Worm (Caenorhabditis elegans) whole organism, late embryonic: ENCODE measurements around the gene F31E3.2.
A peak's percentile ranks its signal among the peaks of the same experiment; 100 is the strongest.

Experiments used
- C38D4.7 ChIP-seq: fragments of 200-800 bp; sonication (Bioruptor generic); optimal IDR thresholded peaks from 2 replicates; lab custom pipeline; 2018; ENCODE audit warnings: mild to moderate bottlenecking, missing genetic modification characterization, moderate library complexity, missing compliant biosample characterization
- K09A11.1 ChIP-seq: sonication (generic microtip); optimal IDR thresholded peaks from 2 replicates; lab custom pipeline; 2017; ENCODE audit warnings: antibody characterized with exemption, mild to moderate bottlenecking, missing genetic modification characterization, missing compliant biosample characterization; ENCODE audit not compliant: insufficient read depth
- T23F11.4 ChIP-seq: fragments of 200-800 bp; sonication (Bioruptor generic); optimal IDR thresholded peaks from 2 replicates; lab custom pipeline; 2018; ENCODE audit warnings: mild to moderate bottlenecking, missing genetic modification characterization, missing compliant biosample characterization
- Y22D7AL.16 ChIP-seq: sonication (generic microtip); optimal IDR thresholded peaks from 2 replicates; lab custom pipeline; 2016; ENCODE audit warnings: missing genetic modification characterization, missing compliant biosample characterization
- ceh-19 ChIP-seq: fragments of 200-800 bp; sonication (Bioruptor generic); optimal IDR thresholded peaks from 2 replicates; lab custom pipeline; 2018; ENCODE audit warnings: mild to moderate bottlenecking, missing genetic modification characterization, missing compliant biosample characterization
- ceh-31 ChIP-seq: sonication (generic microtip); optimal IDR thresholded peaks from 2 replicates; lab custom pipeline; 2016; ENCODE audit warnings: missing genetic modification characterization, missing compliant biosample characterization
- ceh-34 ChIP-seq: sonication (generic microtip); optimal IDR thresholded peaks from 2 replicates; lab custom pipeline; 2016; ENCODE audit warnings: mild to moderate bottlenecking, missing genetic modification characterization, missing compliant biosample characterization
- ceh-48 ChIP-seq: sonication (generic microtip); optimal IDR thresholded peaks from 2 replicates; lab custom pipeline; 2016; ENCODE audit warnings: missing genetic modification characterization, inconsistent platforms, missing compliant biosample characterization
- dmd-4 ChIP-seq: sonication (generic microtip); optimal IDR thresholded peaks from 2 replicates; lab custom pipeline; 2016; ENCODE audit warnings: borderline replicate concordance, missing genetic modification characterization, missing compliant biosample characterization
- elt-2 ChIP-seq: sonication (generic microtip); optimal IDR thresholded peaks from 2 replicates; lab custom pipeline; 2016; ENCODE audit warnings: missing genetic modification reagents, missing genetic modification characterization, missing compliant biosample characterization
- ets-4 ChIP-seq: sonication (generic microtip); optimal IDR thresholded peaks from 2 replicates; lab custom pipeline; 2016; ENCODE audit warnings: missing genetic modification characterization, missing compliant biosample characterization
- fkh-10 ChIP-seq: fragments of 150-350 bp; optimal IDR thresholded peaks from 2 replicates; lab custom pipeline; 2014; ENCODE audit warnings: missing biosample characterization, missing genetic modification reagents, missing genetic modification characterization
- gmeb-2 ChIP-seq: sonication (generic microtip); optimal IDR thresholded peaks from 2 replicates; lab custom pipeline; 2016; ENCODE audit warnings: missing genetic modification characterization, inconsistent platforms, missing compliant biosample characterization
- lim-6 ChIP-seq: sonication (generic microtip); optimal IDR thresholded peaks from 2 replicates; lab custom pipeline; 2016; ENCODE audit warnings: missing genetic modification characterization, missing compliant biosample characterization
- mec-3 ChIP-seq: sonication (generic microtip); optimal IDR thresholded peaks from 2 replicates; lab custom pipeline; 2016; ENCODE audit warnings: borderline replicate concordance, missing genetic modification characterization, missing compliant biosample characterization
- nfya-1 ChIP-seq: sonication (generic microtip); optimal IDR thresholded peaks from 2 replicates; lab custom pipeline; 2017; ENCODE audit warnings: missing genetic modification characterization, mild to moderate bottlenecking, missing compliant biosample characterization, antibody characterized with exemption, moderate library complexity
- nhr-11 ChIP-seq: fragments of 150-350 bp; optimal IDR thresholded peaks from 2 replicates; lab custom pipeline; 2014; ENCODE audit warnings: missing biosample characterization, missing genetic modification characterization
- npax-4 ChIP-seq: sonication (generic microtip); optimal IDR thresholded peaks from 2 replicates; lab custom pipeline; 2016; ENCODE audit warnings: missing genetic modification characterization, missing compliant biosample characterization
- odd-2 ChIP-seq: sonication (generic microtip); optimal IDR thresholded peaks from 2 replicates; lab custom pipeline; 2017; ENCODE audit warnings: antibody characterized with exemption, mild to moderate bottlenecking, missing genetic modification characterization, missing compliant biosample characterization
- pat-9 ChIP-seq: fragments of 200-800 bp; sonication (Bioruptor generic); optimal IDR thresholded peaks from 2 replicates; lab custom pipeline; 2018; ENCODE audit warnings: mild to moderate bottlenecking, missing genetic modification characterization, moderate library complexity, missing compliant biosample characterization
- pros-1 ChIP-seq: fragments of 150-350 bp; optimal IDR thresholded peaks from 2 replicates; lab custom pipeline; 2014; ENCODE audit warnings: missing biosample characterization, missing genetic modification reagents, missing genetic modification characterization
- ref-2 ChIP-seq: sonication (generic microtip); optimal IDR thresholded peaks from 2 replicates; lab custom pipeline; 2016; ENCODE audit warnings: missing genetic modification characterization, missing compliant biosample characterization
- rnt-1 ChIP-seq: sonication (generic microtip); optimal IDR thresholded peaks from 2 replicates; lab custom pipeline; 2016; ENCODE audit warnings: missing genetic modification characterization, missing compliant biosample characterization
- unc-42 ChIP-seq: sonication (generic microtip); optimal IDR thresholded peaks from 2 replicates; lab custom pipeline; 2016; ENCODE audit warnings: missing genotype, missing genetic modification characterization, missing compliant biosample characterization
- unc-55 ChIP-seq: sonication (generic microtip); optimal IDR thresholded peaks from 2 replicates; lab custom pipeline; 2017; ENCODE audit warnings: missing biosample characterization, missing genetic modification reagents, missing genetic modification characterization
- unc-86 ChIP-seq: sonication (generic microtip); optimal IDR thresholded peaks from 2 replicates; lab custom pipeline; 2016; ENCODE audit warnings: missing genetic modification characterization, missing compliant biosample characterization
- zip-5 ChIP-seq: sonication (generic microtip); optimal IDR thresholded peaks from 2 replicates; lab custom pipeline; 2016; ENCODE audit warnings: missing genetic modification characterization, missing compliant biosample characterization
- ztf-16 ChIP-seq: sonication (generic microtip); optimal IDR thresholded peaks from 2 replicates; lab custom pipeline; 2017; ENCODE audit warnings: missing genetic modification characterization, missing compliant biosample characterization

F31E3.2 gene

DNA sequence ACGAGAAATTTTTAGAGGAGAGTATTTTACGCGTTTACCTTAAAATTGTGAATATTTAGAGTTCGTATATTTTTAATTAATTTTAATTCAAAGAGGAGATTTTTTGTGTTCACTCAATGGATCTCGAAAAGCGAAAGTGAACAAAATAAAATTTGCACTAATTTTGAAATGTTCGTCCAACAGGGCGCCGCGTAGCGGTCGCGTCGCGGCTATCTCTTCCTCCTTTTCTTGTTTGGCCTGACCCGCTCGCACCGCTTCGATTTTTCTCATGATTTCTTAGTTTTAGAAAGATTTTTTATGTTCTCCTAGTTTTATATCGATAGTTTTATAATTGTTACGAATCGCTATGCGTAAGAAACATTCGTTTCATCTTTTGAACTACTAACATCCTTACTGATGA is 22.3 kb upstream of the F31E3.2 start:
- TF ChIP-seq npax-4 (tag; lab: Kevin White, UChicago) (no peak), ceh-31 (peak; percentile 17), unc-42 (tag; lab: Kevin White, UChicago) (peak; percentile 16), T23F11.4 (GFP tag; lab: Kevin White, UChicago) (no peak), ref-2 (peak; percentile 20), pros-1 (tag; lab: Kevin White, UChicago) (no peak), ets-4 (no peak), ceh-48 (peak; percentile 45), C38D4.7 (GFP tag; lab: Kevin White, UChicago) (no peak), ceh-34 (tag; lab: Kevin White, UChicago) (no peak), nhr-11 (tag; lab: Kevin White, UChicago) (no peak)
- TF ChIP-seq, all 69 proteins: peak for 4

ce11 chrIII:6953373-6953772 is 20.4 kb upstream of the F31E3.2 start:
- no peak for TF ChIP-seq unc-86 (tag; lab: Kevin White, UChicago)
- TF ChIP-seq rnt-1 (tag; lab: Kevin White, UChicago): no peak

DNA sequence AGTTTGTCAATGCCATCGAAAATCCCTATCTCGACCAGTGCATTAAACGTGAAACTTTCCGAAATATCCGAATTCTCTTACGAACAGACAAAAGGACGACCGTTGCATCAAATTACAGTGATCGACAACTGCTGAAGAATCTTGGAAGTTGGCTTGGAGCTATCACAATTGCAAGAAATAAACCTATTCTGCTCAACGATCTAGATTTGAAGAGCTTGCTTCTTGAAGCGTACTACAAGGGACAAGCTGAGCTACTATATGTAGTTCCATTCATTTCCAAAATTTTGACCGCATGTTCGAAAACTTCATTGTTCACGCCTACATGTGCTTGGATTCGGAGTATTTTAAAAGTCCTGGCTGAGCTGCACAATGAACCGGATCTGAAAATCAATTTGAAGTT is 19.8 kb upstream of the F31E3.2 start:
- TF ChIP-seq C38D4.7 (GFP tag; lab: Kevin White, UChicago) (no peak), gmeb-2 (tag; lab: Kevin White, UChicago) (no peak), fkh-10 (GFP tag; lab: Kevin White, UChicago) (no peak)

DNA sequence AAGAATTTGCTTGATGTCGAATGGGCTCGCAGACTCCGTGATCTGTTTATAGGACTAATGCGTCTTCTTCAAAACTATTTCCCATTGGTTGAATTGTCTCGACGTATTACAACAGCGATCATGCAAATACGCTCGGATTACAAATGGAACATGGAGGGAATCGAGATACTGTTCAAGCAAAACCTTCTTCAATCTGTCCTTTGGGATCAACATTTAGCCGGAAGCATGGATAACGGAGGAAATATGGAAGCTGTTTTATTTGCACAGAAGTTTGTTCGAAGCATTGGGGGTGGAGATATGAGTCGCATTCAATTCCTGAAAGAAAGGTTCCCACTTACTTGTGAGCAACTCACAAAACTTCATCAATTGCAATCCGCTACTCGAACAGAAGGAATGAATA is 18.0 kb upstream of the F31E3.2 start:
- no peak for TF ChIP-seq Y22D7AL.16

- TF ChIP-seq pat-9 (tag; lab: Kevin White, UChicago) (no peak), pros-1 (tag; lab: Kevin White, UChicago) (no peak), mec-3 (no peak), ceh-19 (GFP tag; lab: Kevin White, UChicago) (no peak)
Measured at ce11 chrIII:6958674-6959241, 15.0 kb upstream of the F31E3.2 start.

- TF ChIP-seq ztf-16 (no peak), odd-2 (tag; lab: Kevin White, UChicago) (peak; percentile 20), nfya-1 (tag; lab: Kevin White, UChicago) (peak; percentile 52)
Measured at ce11 chrIII:6961167-6961566, 12.6 kb upstream of the F31E3.2 start.

ce11 chrIII:6961937-6962504 is 11.8 kb upstream of the F31E3.2 start, which contains the start of the genes rpn-6.1 and F57B9.1:
TSS of gene rpn-6.1 (minus strand) at chrIII:6962001.
TSS of gene F57B9.1 (plus strand) at chrIII:6962090.
- TF ChIP-seq nfya-1 (tag; lab: Kevin White, UChicago): no peak
- no peak for TF ChIP-seq nhr-11 (tag; lab: Kevin White, UChicago)
- TF ChIP-seq elt-2 (tag; lab: Kevin White, UChicago): peak; percentile 43
- no peak for TF ChIP-seq ceh-48
- TF ChIP-seq Y22D7AL.16: no peak
- TF ChIP-seq odd-2 (tag; lab: Kevin White, UChicago): no peak
- no peak for TF ChIP-seq K09A11.1 (tag; lab: Kevin White, UChicago)
- TF ChIP-seq lim-6: no peak
- TF ChIP-seq dmd-4: no peak
- TF ChIP-seq unc-55 (GFP tag; lab: Kevin White, UChicago): peak; percentile 33
- no peak for TF ChIP-seq zip-5
